Worm (Caenorhabditis elegans) whole organism, L4 larva: Measurements from ENCODE around the gene Y46G5A.36.

ENCODE experiments used
- D1046.2 ChIP-seq: fragments of 200-800 bp; sonication (Bioruptor generic); IDR thresholded peaks from 2 replicates; pipeline ENCODE4 v1.3.6; 2022; ENCODE audit warnings: missing genetic modification characterization, missing compliant biosample characterization
- F10B5.3 ChIP-seq: sonication (generic microtip); optimal IDR thresholded peaks from 2 replicates; lab custom pipeline; 2016; ENCODE audit warnings: mild to moderate bottlenecking, missing genetic modification characterization, missing compliant biosample characterization
- F37D6.2 ChIP-seq: sonication (generic microtip); optimal IDR thresholded peaks from 2 replicates; lab custom pipeline; 2016; ENCODE audit warnings: mild to moderate bottlenecking, missing genetic modification characterization, missing compliant biosample characterization
- F49E8.2 ChIP-seq: sonication (generic microtip); optimal IDR thresholded peaks from 2 replicates; lab custom pipeline; 2016; ENCODE audit warnings: missing compliant biosample characterization, mild to moderate bottlenecking, missing genetic modification characterization, borderline replicate concordance
- R02D3.7 ChIP-seq: fragments of 150-350 bp; sonication (generic microtip); optimal IDR thresholded peaks from 3 replicates; lab custom pipeline; 2014; ENCODE audit warnings: missing biosample characterization, missing genetic modification characterization
- T20F7.1 ChIP-seq: fragments of 200-800 bp; sonication (Bioruptor generic); optimal IDR thresholded peaks from 2 replicates; lab custom pipeline; 2018; ENCODE audit warnings: mild to moderate bottlenecking, missing genetic modification characterization, missing compliant biosample characterization
- T26A8.4 ChIP-seq: fragments of 200-800 bp; sonication (Bioruptor generic); IDR thresholded peaks from 2 replicates; pipeline ENCODE4 v1.3.6; 2022; ENCODE audit warnings: missing genetic modification characterization, missing compliant biosample characterization
- Y48G9A.11 ChIP-seq: fragments of 200-800 bp; sonication (Bioruptor generic); IDR thresholded peaks from 2 replicates; pipeline ENCODE4 v1.3.6; 2022; ENCODE audit warnings: missing genetic modification reagents, missing genetic modification characterization, missing compliant biosample characterization
- Y5F2A.4 ChIP-seq: fragments of 200-800 bp; sonication (Bioruptor generic); optimal IDR thresholded peaks from 2 replicates; lab custom pipeline; 2018; ENCODE audit warnings: mild to moderate bottlenecking, missing genetic modification characterization, missing compliant biosample characterization
- Y75B8A.6 ChIP-seq: fragments of 200-800 bp; sonication (Bioruptor generic); IDR thresholded peaks from 2 replicates; pipeline ENCODE4 v1.3.6; 2022; ENCODE audit warnings: missing genetic modification reagents, missing genetic modification characterization, missing compliant biosample characterization
- ZK337.2 ChIP-seq: fragments of 200-800 bp; sonication (Bioruptor generic); IDR thresholded peaks from 2 replicates; pipeline ENCODE4 v1.3.6; 2022; ENCODE audit warnings: missing genetic modification reagents, missing genetic modification characterization, missing compliant biosample characterization
- aha-1 ChIP-seq: fragments of 150-350 bp; peaks from one replicate; lab custom pipeline; 2014; ENCODE audit warnings: missing biosample characterization, missing genetic modification characterization
- ama-1 ChIP-seq: fragments of 150-350 bp; optimal IDR thresholded peaks from 2 replicates; lab custom pipeline; 2014; ENCODE audit warnings: inconsistent platforms, mixed read lengths
- ceh-44 ChIP-seq: fragments of 200-800 bp; sonication (Bioruptor generic); IDR thresholded peaks from 2 replicates; pipeline ENCODE4 v1.3.6; 2022; ENCODE audit warnings: missing genetic modification reagents, missing genetic modification characterization, missing compliant biosample characterization
- ceh-62 ChIP-seq: sonication (generic microtip); optimal IDR thresholded peaks from 2 replicates; lab custom pipeline; 2017; ENCODE audit warnings: missing biosample characterization, missing genetic modification characterization
- ceh-82 ChIP-seq: sonication (generic microtip); optimal IDR thresholded peaks from 2 replicates; lab custom pipeline; 2017; ENCODE audit warnings: missing biosample characterization, missing genetic modification characterization
- ctbp-1 ChIP-seq: fragments of 200-800 bp; sonication (Bioruptor generic); IDR thresholded peaks from 2 replicates; pipeline ENCODE4 v1.3.6; 2022; ENCODE audit warnings: missing genetic modification reagents, missing genetic modification characterization, missing compliant biosample characterization
- daf-19 ChIP-seq: fragments of 200-800 bp; sonication (Bioruptor generic); conservative IDR thresholded peaks from 2 replicates; pipeline ENCODE4 v1.3.6; 2022; ENCODE audit warnings: missing genetic modification characterization, missing compliant biosample characterization
- dmd-6 ChIP-seq: fragments of 200-800 bp; sonication (Bioruptor generic); IDR thresholded peaks from 2 replicates; pipeline ENCODE4 v1.3.6; 2022; ENCODE audit warnings: missing genetic modification reagents, missing genetic modification characterization, missing compliant biosample characterization
- dmd-9 ChIP-seq: fragments of 200-800 bp; sonication (Bioruptor generic); IDR thresholded peaks from 2 replicates; pipeline ENCODE4 v1.3.6; 2022; ENCODE audit warnings: missing genetic modification reagents, missing genetic modification characterization, missing compliant biosample characterization
- duxl-1 ChIP-seq: sonication (generic microtip); optimal IDR thresholded peaks from 2 replicates; lab custom pipeline; 2016; ENCODE audit warnings: mild to moderate bottlenecking, missing genetic modification characterization, moderate library complexity, missing compliant biosample characterization; ENCODE audit not compliant: poor library complexity
- dve-1 ChIP-seq: sonication (generic microtip); optimal IDR thresholded peaks from 2 replicates; lab custom pipeline; 2017; ENCODE audit warnings: antibody characterized with exemption, mild to moderate bottlenecking, missing genetic modification characterization, missing compliant biosample characterization; ENCODE audit not compliant: insufficient read depth
- fkh-10 ChIP-seq: fragments of 150-350 bp; optimal IDR thresholded peaks from 2 replicates; lab custom pipeline; 2014; ENCODE audit warnings: missing biosample characterization, missing genetic modification reagents, missing genetic modification characterization
- gei-8 ChIP-seq: fragments of 200-800 bp; sonication (Bioruptor generic); optimal IDR thresholded peaks from 2 replicates; lab custom pipeline; 2018; ENCODE audit warnings: mild to moderate bottlenecking, missing genetic modification characterization, missing compliant biosample characterization
- hlh-30 ChIP-seq: sonication (generic microtip); optimal IDR thresholded peaks from 2 replicates; lab custom pipeline; 2017; ENCODE audit warnings: antibody characterized with exemption, mild to moderate bottlenecking, missing genetic modification characterization, missing compliant biosample characterization; ENCODE audit not compliant: insufficient read depth
- hmg-1.1 ChIP-seq: fragments of 200-800 bp; sonication (Bioruptor generic); IDR thresholded peaks from 2 replicates; pipeline ENCODE4 v1.3.6; 2022; ENCODE audit warnings: missing genetic modification reagents, missing genetic modification characterization, missing compliant biosample characterization
- lim-7 ChIP-seq: fragments of 200-800 bp; sonication (Bioruptor generic); IDR thresholded peaks from 2 replicates; pipeline ENCODE4 v1.3.6; 2022; ENCODE audit warnings: missing genetic modification characterization, missing compliant biosample characterization
- lin-13 ChIP-seq: fragments of 150-350 bp; optimal IDR thresholded peaks from 2 replicates; lab custom pipeline; 2014; ENCODE audit warnings: missing biosample characterization, missing genetic modification reagents, missing genetic modification characterization
- lin-15B ChIP-seq: fragments of 150-350 bp; sonication (generic microtip); optimal IDR thresholded peaks from 3 replicates; lab custom pipeline; 2014; ENCODE audit warnings: missing biosample characterization, missing genetic modification characterization
- lin-38 ChIP-seq: fragments of 200-800 bp; sonication (Bioruptor generic); IDR thresholded peaks from 2 replicates; pipeline ENCODE4 v1.3.6; 2022; ENCODE audit warnings: missing genetic modification reagents, missing genetic modification characterization, missing compliant biosample characterization
- lir-3 ChIP-seq: sonication (generic microtip); optimal IDR thresholded peaks from 2 replicates; lab custom pipeline; 2016; ENCODE audit warnings: mild to moderate bottlenecking, missing genetic modification characterization, missing compliant biosample characterization
- lsy-2 ChIP-seq, 2 experiments: fragments of 150-350 bp in 1 of 2; sonication (generic microtip) in 1 of 2; optimal IDR thresholded peaks; 2 replicates each; lab custom pipeline; 2014 to 2017; ENCODE audit warnings: missing biosample characterization in 2 of 2, missing genetic modification characterization in 2 of 2
- madf-5 ChIP-seq, 2 experiments: fragments of 200-800 bp; sonication (Bioruptor generic); IDR thresholded peaks; 2 replicates each; pipeline ENCODE4 v1.3.6; 2022; ENCODE audit warnings: missing compliant biosample characterization in 2 of 2, missing genetic modification characterization in 2 of 2
- madf-9 ChIP-seq: fragments of 200-800 bp; sonication (Bioruptor generic); conservative IDR thresholded peaks from 2 replicates; pipeline ENCODE4 v1.3.6; 2022; ENCODE audit warnings: missing genetic modification reagents, missing genetic modification characterization, missing compliant biosample characterization
- mep-1 ChIP-seq: fragments of 150-350 bp; sonication (generic microtip); optimal IDR thresholded peaks from 3 replicates; lab custom pipeline; 2014; ENCODE audit warnings: missing biosample characterization, missing genetic modification characterization
- mxl-2 ChIP-seq: fragments of 200-800 bp; sonication (Bioruptor generic); conservative IDR thresholded peaks from 2 replicates; pipeline ENCODE4 v1.3.6; 2022; ENCODE audit warnings: missing genetic modification reagents, missing genetic modification characterization, missing compliant biosample characterization
- nhr-10 ChIP-seq: fragments of 150-350 bp; optimal IDR thresholded peaks from 2 replicates; lab custom pipeline; 2014; ENCODE audit warnings: missing biosample characterization, missing genetic modification characterization
- nhr-102 ChIP-seq: sonication (generic microtip); optimal IDR thresholded peaks from 2 replicates; lab custom pipeline; 2016; ENCODE audit warnings: mild to moderate bottlenecking, missing genetic modification characterization, moderate library complexity, missing compliant biosample characterization
- nhr-28 ChIP-seq: fragments of 150-350 bp; optimal IDR thresholded peaks from 2 replicates; lab custom pipeline; 2014; ENCODE audit warnings: missing biosample characterization, missing genetic modification characterization
- nhr-41 ChIP-seq: fragments of 200-800 bp; sonication (Bioruptor generic); IDR thresholded peaks from 2 replicates; pipeline ENCODE4 v1.3.6; 2022; ENCODE audit warnings: missing genetic modification reagents, missing genetic modification characterization, missing compliant biosample characterization
- nhr-48 ChIP-seq: sonication (generic microtip); optimal IDR thresholded peaks from 2 replicates; lab custom pipeline; 2016; ENCODE audit warnings: mild to moderate bottlenecking, missing genetic modification characterization, missing compliant biosample characterization
- nhr-6 ChIP-seq: fragments of 150-350 bp; optimal IDR thresholded peaks from 2 replicates; lab custom pipeline; 2014; ENCODE audit warnings: missing biosample characterization, missing genetic modification characterization
- pqm-1 ChIP-seq: sonication (generic microtip); optimal IDR thresholded peaks from 2 replicates; lab custom pipeline; 2017; ENCODE audit warnings: missing biosample characterization, missing genetic modification characterization
- set-16 ChIP-seq: fragments of 200-800 bp; sonication (Bioruptor generic); IDR thresholded peaks from 2 replicates; pipeline ENCODE4 v1.3.6; 2022; ENCODE audit warnings: missing genetic modification reagents, missing genetic modification characterization, missing compliant biosample characterization
- skn-1 ChIP-seq: fragments of 150-350 bp; optimal IDR thresholded peaks from 2 replicates; lab custom pipeline; 2014; ENCODE audit warnings: missing biosample characterization, missing genetic modification characterization
- tag-97 ChIP-seq: fragments of 200-800 bp; sonication (Bioruptor generic); IDR thresholded peaks from 2 replicates; pipeline ENCODE4 v1.3.6; 2022; ENCODE audit warnings: missing genetic modification characterization, missing compliant biosample characterization
- unc-130 ChIP-seq: sonication (generic microtip); optimal IDR thresholded peaks from 2 replicates; lab custom pipeline; 2016; ENCODE audit warnings: missing genetic modification reagents, missing genetic modification characterization, missing compliant biosample characterization
- unc-39 ChIP-seq: sonication (generic microtip); optimal IDR thresholded peaks from 2 replicates; lab custom pipeline; 2017; ENCODE audit warnings: missing biosample characterization, missing genetic modification characterization
- zfp-2 ChIP-seq: sonication (generic microtip); optimal IDR thresholded peaks from 2 replicates; lab custom pipeline; 2016; ENCODE audit warnings: mild to moderate bottlenecking, missing genetic modification characterization, missing compliant biosample characterization
- zip-11 ChIP-seq: fragments of 200-800 bp; sonication (Bioruptor generic); IDR thresholded peaks from 2 replicates; pipeline ENCODE4 v1.3.6; 2022; ENCODE audit warnings: missing genetic modification characterization, missing compliant biosample characterization
- zip-2 ChIP-seq: fragments of 150-350 bp; optimal IDR thresholded peaks from 2 replicates; lab custom pipeline; 2014; ENCODE audit warnings: missing biosample characterization, missing genetic modification characterization
- ztf-11 ChIP-seq: fragments of 150-350 bp; optimal IDR thresholded peaks from 2 replicates; lab custom pipeline; 2014; ENCODE audit warnings: missing biosample characterization, missing genetic modification characterization
- ztf-7 ChIP-seq: fragments of 150-350 bp; optimal IDR thresholded peaks from 2 replicates; lab custom pipeline; 2014; ENCODE audit warnings: missing biosample characterization, missing genetic modification characterization

Y46G5A.36 gene

ce11 chrII:12798814-12799213 lies 24.7 kb upstream of the Y46G5A.36 start (continued):
- TF ChIP-seq lim-7: no peak
- no peak for TF ChIP-seq skn-1 (tag; lab: Kevin White, UChicago)
- no peak for TF ChIP-seq F37D6.2 (tag; lab: Kevin White, UChicago)
- no peak for TF ChIP-seq fkh-10
- TF ChIP-seq F10B5.3: no peak
- no peak for TF ChIP-seq ceh-82
- peak; percentile 33 to 76 for TF ChIP-seq lsy-2 (tag; optimal IDR thresholded peaks at IDR 0.05; lab: Kevin White, UChicago)
- TF ChIP-seq lin-38: peak; percentile 74
- TF ChIP-seq nhr-41 (GFP tag; lab: Robert Waterston, UW): no peak; the same call in 1 of the 2 replicates
- TF ChIP-seq set-16 (GFP tag; lab: Robert Waterston, UW): peak; percentile 89
- TF ChIP-seq mep-1 (tag; lab: Kevin White, UChicago): peak; percentile 77
- TF ChIP-seq T26A8.4: peak; percentile 90
- peak; percentile 91 for TF ChIP-seq nhr-102
- TF ChIP-seq aha-1: peak; percentile 97
- TF ChIP-seq duxl-1 (tag; lab: Kevin White, UChicago): peak; percentile 46
- no peak for TF ChIP-seq ZK337.2 (GFP tag; lab: Robert Waterston, UW)
- no peak for TF ChIP-seq Y48G9A.11 (GFP tag; lab: Robert Waterston, UW)
- peak; percentile 56 for TF ChIP-seq lin-13 (GFP tag; lab: Kevin White, UChicago)
- no peak for TF ChIP-seq T20F7.1 (GFP tag; lab: Kevin White, UChicago)
- TF ChIP-seq nhr-48 (tag; lab: Kevin White, UChicago): peak; percentile 91
- TF ChIP-seq madf-5 (GFP tag; IDR thresholded peaks at IDR 0.05; lab: Robert Waterston, UW): no peak
- TF ChIP-seq ztf-11 (tag; lab: Kevin White, UChicago): no peak
- no peak for TF ChIP-seq lir-3 (tag; lab: Kevin White, UChicago)
- TF ChIP-seq nhr-10: peak; percentile 70
- TF ChIP-seq zip-11 (GFP tag; lab: Robert Waterston, UW): no peak
- TF ChIP-seq ceh-44 (GFP tag; lab: Robert Waterston, UW): no peak
- no peak for TF ChIP-seq lin-15B (tag; lab: Kevin White, UChicago)
- TF ChIP-seq ztf-7 (tag; lab: Kevin White, UChicago): peak; percentile 16
- no peak for TF ChIP-seq ceh-62 (tag; lab: Kevin White, UChicago)
- peak; percentile 11; the same call in 1 of the 2 replicates for TF ChIP-seq dmd-9 (GFP tag; lab: Robert Waterston, UW)
- no peak for TF ChIP-seq mxl-2
- TF ChIP-seq ama-1: no peak
- no peak for TF ChIP-seq unc-130 (GFP tag; lab: Kevin White, UChicago)
- TF ChIP-seq gei-8 (GFP tag; lab: Kevin White, UChicago): peak; percentile 48
- TF ChIP-seq zfp-2: no peak
- peak; percentile 31; the same call in 1 of the 2 replicates for TF ChIP-seq ctbp-1 (GFP tag; lab: Robert Waterston, UW)
- TF ChIP-seq hlh-30 (tag; lab: Kevin White, UChicago): peak; percentile 94
- peak; percentile 84 for TF ChIP-seq nhr-6 (tag; lab: Kevin White, UChicago)
- TF ChIP-seq hmg-1.1 (GFP tag; lab: Robert Waterston, UW): peak; percentile 74
- TF ChIP-seq madf-9: 0 out of 2 replicates have a peak, but pooled peaks have one; percentile 47
- no peak for TF ChIP-seq daf-19 (GFP tag; lab: Robert Waterston, UW)
- TF ChIP-seq unc-39 (tag; lab: Kevin White, UChicago): no peak
- peak; percentile 57; the same call in 1 of the 2 replicates for TF ChIP-seq Y75B8A.6
- TF ChIP-seq Y5F2A.4 (GFP tag; lab: Kevin White, UChicago): no peak
- peak; percentile 96 for TF ChIP-seq dmd-6 (GFP tag; lab: Robert Waterston, UW)
- no peak for TF ChIP-seq tag-97 (GFP tag; lab: Robert Waterston, UW)
- TF ChIP-seq nhr-28 (tag; lab: Kevin White, UChicago): peak; percentile 94
- TF ChIP-seq zip-2 (tag; lab: Kevin White, UChicago): no peak
- TF ChIP-seq F49E8.2 (tag; lab: Kevin White, UChicago): no peak
- peak; percentile 96 for TF ChIP-seq dve-1 (tag; lab: Kevin White, UChicago)
- 0 out of 2 replicates have a peak, but pooled peaks have one; percentile 18 for TF ChIP-seq D1046.2
- TF ChIP-seq pqm-1 (tag; lab: Kevin White, UChicago): peak; percentile 16
- TF ChIP-seq R02D3.7 (tag; lab: Kevin White, UChicago): no peak
